Worm (Caenorhabditis elegans): ENCODE data around the gene nlt-1.

- no peak for TF ChIP-seq dpl-1 (GFP tag; optimal IDR thresholded peaks at IDR 0.05)
- TF ChIP-seq hsf-1 (GFP tag; IDR thresholded peaks at IDR 0.05) = no peak
- no peak for TF ChIP-seq ceh-27 (GFP tag; optimal IDR thresholded peaks at IDR 0.05)
- TF ChIP-seq K12H6.12 (tag; optimal IDR thresholded peaks at IDR 0.05) = no peak
- TF ChIP-seq ccch-3 (GFP tag; optimal IDR thresholded peaks at IDR 0.05) = no peak
- no peak for TF ChIP-seq ceh-100 (GFP tag; IDR thresholded peaks at IDR 0.05)
- TF ChIP-seq B0261.1 (tag; optimal IDR thresholded peaks at IDR 0.05) = no peak
- TF ChIP-seq unc-62 (GFP tag; optimal IDR thresholded peaks at IDR 0.05) = no peak
- TF ChIP-seq nfya-1 (tag; optimal IDR thresholded peaks at IDR 0.05; ENCODE audit: borderline replicate concordance, insufficient read depth) = no peak
- TF ChIP-seq lag-1 (GFP tag; IDR thresholded peaks at IDR 0.05) = no peak
- TF ChIP-seq nfya-2 (GFP tag; IDR thresholded peaks at IDR 0.05) = no peak
These were observed 38.9 kb upstream of the nlt-1 start, which contains the start of gene let-268 for ce11 chrII:10039799-10040198.
